Fruit fly (Drosophila melanogaster) whole organism, embryonic: ENCODE measurements around the gene CG31278.
A peak's percentile ranks its signal among the peaks of the same experiment; 100 is the strongest.

Source experiments
- ATbp ChIP-seq: fragments of 200-800 bp; sonication (Bioruptor generic); optimal IDR thresholded peaks from 2 replicates; lab custom pipeline; 2017; ENCODE audit warnings: missing biosample characterization, mild to moderate bottlenecking, missing genetic modification characterization, missing genetic modification reagents
- Ada2b ChIP-seq: fragments of 200-800 bp; sonication (Bioruptor generic); IDR thresholded peaks from 2 replicates; pipeline ENCODE4 v1.3.6; 2022; ENCODE audit warnings: missing biosample characterization, missing genetic modification characterization
- CG10209 ChIP-seq: fragments of 200-800 bp; sonication (Bioruptor generic); optimal IDR thresholded peaks from 3 replicates; lab custom pipeline; 2017; ENCODE audit warnings: missing biosample characterization, mild to moderate bottlenecking, missing genetic modification characterization, missing genetic modification reagents
- CG10321 ChIP-seq: fragments of 200-800 bp; sonication (Bioruptor generic); IDR thresholded peaks from 2 replicates; pipeline ENCODE4 v1.3.6; 2022; ENCODE audit warnings: missing biosample characterization, missing genetic modification characterization
- CG10366 ChIP-seq: fragments of 200-800 bp; sonication (Bioruptor generic); IDR thresholded peaks from 2 replicates; pipeline ENCODE4 v1.3.6; 2022; ENCODE audit warnings: missing biosample characterization, missing genetic modification characterization
- CG13624 ChIP-seq: fragments of 200-800 bp; sonication (Bioruptor generic); optimal IDR thresholded peaks from 2 replicates; lab custom pipeline; 2016; ENCODE audit warnings: missing biosample characterization, missing genetic modification characterization
- CG15269 ChIP-seq: fragments of 200-800 bp; sonication (Bioruptor generic); optimal IDR thresholded peaks from 2 replicates; lab custom pipeline; 2018; ENCODE audit warnings: missing biosample characterization, mild to moderate bottlenecking, missing genetic modification characterization, moderate library complexity
- CG17328 ChIP-seq: fragments of 200-800 bp; sonication (Bioruptor generic); IDR thresholded peaks from 2 replicates; pipeline ENCODE4 v1.3.6; 2022; ENCODE audit warnings: missing biosample characterization, missing genetic modification characterization
- CG2120 ChIP-seq: fragments of 200-800 bp; sonication (Bioruptor generic); optimal IDR thresholded peaks from 3 replicates; lab custom pipeline; 2016; ENCODE audit warnings: missing biosample characterization, missing genetic modification characterization
- CG2712 ChIP-seq: fragments of 200-800 bp; optimal IDR thresholded peaks from 3 replicates; lab custom pipeline; 2019; ENCODE audit warnings: missing biosample characterization, mild to moderate bottlenecking, missing genetic modification characterization, moderate library complexity
- CG30403 ChIP-seq: fragments of 200-800 bp; sonication (Bioruptor generic); optimal IDR thresholded peaks from 3 replicates; lab custom pipeline; 2016; ENCODE audit warnings: missing biosample characterization, missing genetic modification characterization
- CG43689 ChIP-seq: fragments of 200-800 bp; sonication (Bioruptor generic); IDR thresholded peaks from 2 replicates; pipeline ENCODE4 v1.3.6; 2022; ENCODE audit warnings: missing biosample characterization, missing genetic modification characterization
- CG4820 ChIP-seq: fragments of 200-800 bp; sonication (Bioruptor generic); optimal IDR thresholded peaks from 3 replicates; lab custom pipeline; 2016; ENCODE audit warnings: missing biosample characterization, missing genetic modification characterization
- CG8359 ChIP-seq: fragments of 200-800 bp; sonication (Bioruptor generic); optimal IDR thresholded peaks from 2 replicates; lab custom pipeline; 2017; ENCODE audit warnings: missing biosample characterization, mild to moderate bottlenecking, missing genetic modification characterization, borderline replicate concordance
- CG8924 ChIP-seq: fragments of 200-800 bp; optimal IDR thresholded peaks from 3 replicates; lab custom pipeline; 2019; ENCODE audit warnings: missing biosample characterization, mild to moderate bottlenecking, missing genetic modification characterization, moderate library complexity
- Dbx ChIP-seq: fragments of 200-800 bp; sonication (Bioruptor generic); IDR thresholded peaks from 3 replicates; pipeline ENCODE4 v1.3.6; 2022; ENCODE audit warnings: missing biosample characterization, missing genetic modification characterization
- Dp ChIP-seq: fragments of 200-800 bp; sonication (Bioruptor generic); optimal IDR thresholded peaks from 2 replicates; lab custom pipeline; 2018; ENCODE audit warnings: missing biosample characterization, mild to moderate bottlenecking, missing genetic modification characterization, moderate library complexity
- Dref ChIP-seq: fragments of 200-800 bp; sonication (Bioruptor generic); IDR thresholded peaks from 2 replicates; pipeline ENCODE4 v1.3.6; 2022; ENCODE audit warnings: missing biosample characterization, missing genetic modification characterization
- Fer1 ChIP-seq: fragments of 200-800 bp; sonication (Bioruptor generic); optimal IDR thresholded peaks from 2 replicates; lab custom pipeline; 2017; ENCODE audit warnings: missing biosample characterization, mild to moderate bottlenecking, missing genetic modification characterization
- Hmr ChIP-seq: fragments of 200-800 bp; sonication (Bioruptor generic); optimal IDR thresholded peaks from 3 replicates; lab custom pipeline; 2017; ENCODE audit warnings: mild to moderate bottlenecking, missing biosample characterization, missing genetic modification reagents, missing genetic modification characterization
- Hr51 ChIP-seq, 2 experiments: fragments of 200-800 bp; sonication (Bioruptor generic); optimal IDR thresholded peaks; 2 replicates in 1 of 2; 3 replicates in 1 of 2; lab custom pipeline; 2016 to 2018; ENCODE audit warnings: missing biosample characterization in 2 of 2, missing genetic modification characterization in 2 of 2, mild to moderate bottlenecking in 1 of 2, moderate library complexity in 1 of 2
- Hr78 ChIP-seq, 2 experiments: fragments of 200-800 bp in 1 of 2; fragments of >200 bp in 1 of 2; sonication (Bioruptor generic) in 1 of 2; optimal IDR thresholded peaks; 2 replicates each; lab custom pipeline; 2017 to 2019; ENCODE audit warnings: missing biosample characterization in 2 of 2, missing genetic modification characterization in 2 of 2, mild to moderate bottlenecking in 1 of 2, moderate library complexity in 1 of 2
- Mad ChIP-seq: fragments of 200-800 bp; sonication (Bioruptor generic); optimal IDR thresholded peaks from 2 replicates; lab custom pipeline; 2016; ENCODE audit warnings: missing biosample characterization, missing genetic modification characterization
- Med ChIP-seq: fragments of 200-800 bp; sonication (Bioruptor generic); peaks from one replicate; lab custom pipeline; 2016; ENCODE audit warnings: missing biosample characterization, missing genetic modification characterization, mild to moderate bottlenecking, inconsistent platforms, moderate library complexity
- Meics ChIP-seq: fragments of 200-800 bp; sonication (Bioruptor generic); optimal IDR thresholded peaks from 2 replicates; lab custom pipeline; 2017; ENCODE audit warnings: missing biosample characterization, mild to moderate bottlenecking, missing genetic modification characterization
- Oli ChIP-seq: fragments of 200-800 bp; sonication (Bioruptor generic); optimal IDR thresholded peaks from 2 replicates; lab custom pipeline; 2018; ENCODE audit warnings: missing biosample characterization, mild to moderate bottlenecking, missing genetic modification characterization, moderate library complexity
- Pdp1 ChIP-seq, 2 experiments: fragments of 200-800 bp; sonication (Bioruptor generic); optimal IDR thresholded peaks; 3 replicates each; lab custom pipeline; 2016; ENCODE audit warnings: missing biosample characterization in 2 of 2, missing genetic modification characterization in 2 of 2, mild to moderate bottlenecking in 1 of 2, moderate library complexity in 1 of 2
- Ptx1 ChIP-seq: fragments of 200-800 bp; sonication (Bioruptor generic); IDR thresholded peaks from 2 replicates; pipeline ENCODE4 v1.3.6; 2022; ENCODE audit warnings: missing biosample characterization, missing genetic modification characterization
- Sox102F ChIP-seq: fragments of 200-800 bp; sonication (Bioruptor generic); optimal IDR thresholded peaks from 2 replicates; lab custom pipeline; 2018; ENCODE audit warnings: missing biosample characterization, mild to moderate bottlenecking, missing genetic modification characterization, moderate library complexity
- Xbp1 ChIP-seq: fragments of 200-800 bp; sonication (Bioruptor generic); optimal IDR thresholded peaks from 3 replicates; lab custom pipeline; 2016; ENCODE audit warnings: missing biosample characterization, mild to moderate bottlenecking, missing genetic modification characterization
- ab ChIP-seq: fragments of 200-800 bp; sonication (Bioruptor generic); optimal IDR thresholded peaks from 2 replicates; lab custom pipeline; 2016; ENCODE audit warnings: missing biosample characterization, missing genetic modification characterization
- chn ChIP-seq: fragments of 200-800 bp; sonication (Bioruptor generic); optimal IDR thresholded peaks from 2 replicates; lab custom pipeline; 2016; ENCODE audit warnings: missing biosample characterization, missing genetic modification characterization
- ci ChIP-seq: fragments of 200-800 bp; sonication (Bioruptor generic); IDR thresholded peaks from 3 replicates; pipeline ENCODE4 v1.3.6; 2022; ENCODE audit warnings: missing biosample characterization, missing genetic modification characterization
- esg ChIP-seq: fragments of 200-800 bp; sonication (Bioruptor generic); conservative IDR thresholded peaks from 2 replicates; pipeline ENCODE4 v1.3.6; 2022; ENCODE audit warnings: missing biosample characterization, missing genetic modification characterization
- eve ChIP-seq, 2 experiments: fragments of >200 bp; optimal IDR thresholded peaks; 2 replicates each; lab custom pipeline; 2017; ENCODE audit warnings: missing biosample characterization in 2 of 2, missing genetic modification characterization in 2 of 2
- gem ChIP-seq: fragments of 200-800 bp; sonication (Bioruptor generic); optimal IDR thresholded peaks from 2 replicates; lab custom pipeline; 2019; ENCODE audit warnings: missing biosample characterization, mild to moderate bottlenecking, missing genetic modification characterization, moderate library complexity
- grau ChIP-seq: fragments of 200-800 bp; optimal IDR thresholded peaks from 3 replicates; lab custom pipeline; 2019; ENCODE audit warnings: missing biosample characterization, mild to moderate bottlenecking, missing genetic modification characterization, moderate library complexity
- lilli ChIP-seq: fragments of 200-800 bp; sonication (Bioruptor generic); optimal IDR thresholded peaks from 3 replicates; lab custom pipeline; 2016; ENCODE audit warnings: missing biosample characterization, missing genetic modification characterization
- lmd ChIP-seq: fragments of 200-800 bp; sonication (Bioruptor generic); IDR thresholded peaks from 2 replicates; pipeline ENCODE4 v1.3.6; 2022; ENCODE audit warnings: missing biosample characterization, missing genetic modification characterization
- nau ChIP-seq: fragments of 200-800 bp; sonication (Bioruptor generic); optimal IDR thresholded peaks from 3 replicates; lab custom pipeline; 2017; ENCODE audit warnings: missing biosample characterization, mild to moderate bottlenecking, missing genetic modification characterization, missing genetic modification reagents
- rib ChIP-seq: fragments of 200-800 bp; sonication (Bioruptor generic); IDR thresholded peaks from 2 replicates; pipeline ENCODE4 v1.3.6; 2022; ENCODE audit warnings: missing biosample characterization, missing genetic modification characterization
- row ChIP-seq: fragments of 200-800 bp; sonication (Bioruptor generic); IDR thresholded peaks from 3 replicates; pipeline ENCODE4 v1.3.6; 2022; ENCODE audit warnings: missing biosample characterization, missing genetic modification characterization
- seq ChIP-seq: fragments of 200-800 bp; sonication (Bioruptor generic); IDR thresholded peaks from 2 replicates; pipeline ENCODE4 v1.3.6; 2022; ENCODE audit warnings: missing biosample characterization, missing genetic modification characterization
- slbo ChIP-seq: fragments of 200-800 bp; sonication (Bioruptor generic); IDR thresholded peaks from 2 replicates; pipeline ENCODE4 v1.3.6; 2022; ENCODE audit warnings: missing biosample characterization, missing genetic modification characterization
- sug ChIP-seq: fragments of 200-800 bp; optimal IDR thresholded peaks from 2 replicates; lab custom pipeline; 2019; ENCODE audit warnings: missing biosample characterization, mild to moderate bottlenecking, missing genetic modification characterization, moderate library complexity
- unpg ChIP-seq: fragments of 200-800 bp; sonication (Bioruptor generic); optimal IDR thresholded peaks from 3 replicates; lab custom pipeline; 2018; ENCODE audit warnings: missing biosample characterization, mild to moderate bottlenecking, missing genetic modification characterization, moderate library complexity
- vvl ChIP-seq: fragments of 200-800 bp; sonication (Bioruptor generic); IDR thresholded peaks from 2 replicates; pipeline ENCODE4 v1.3.6; 2022; ENCODE audit warnings: missing biosample characterization, missing genetic modification characterization
- z ChIP-seq: fragments of 200-800 bp; sonication (Bioruptor generic); IDR thresholded peaks from 3 replicates; pipeline ENCODE4 v1.3.6; 2022; ENCODE audit warnings: missing biosample characterization, missing genetic modification characterization
- zen ChIP-seq: fragments of 200-800 bp; sonication (Bioruptor generic); optimal IDR thresholded peaks from 3 replicates; lab custom pipeline; 2018; ENCODE audit warnings: missing biosample characterization, mild to moderate bottlenecking, missing genetic modification characterization, moderate library complexity

CG31278 gene

dm6 chr3R:10678935-10679565, 29.1 kb downstream of the CG31278 start:
- peak; percentile 13 for TF ChIP-seq sug
- 0 out of 2 replicates have a peak, but pooled peaks have one; percentile 37 for TF ChIP-seq seq
- TF ChIP-seq lmd (GFP tag; lab: Robert Waterston, UW) = 0 out of 2 replicates have a peak, but pooled peaks have one; percentile 10
- no peak for TF ChIP-seq z (GFP tag; lab: Robert Waterston, UW)
- TF ChIP-seq Ptx1 = peak; percentile 25; the same call in 1 of the 2 replicates
- no peak for TF ChIP-seq Mad (GFP tag; lab: Kevin White, UChicago)
- TF ChIP-seq nau (GFP tag; lab: Kevin White, UChicago) = no peak
- TF ChIP-seq row (GFP tag; lab: Robert Waterston, UW) = peak; percentile 56
- TF ChIP-seq Xbp1 (GFP tag; lab: Kevin White, UChicago) = peak; percentile 25
- TF ChIP-seq ATbp (GFP tag; lab: Kevin White, UChicago) = peak; percentile 17
- TF ChIP-seq Hr51 (GFP tag; optimal IDR thresholded peaks at IDR 0.05; lab: Kevin White, UChicago) = peak in 1 of 2 experiments; percentile 33
- TF ChIP-seq CG2120 = peak; percentile 31
- peak; percentile 27 for TF ChIP-seq Sox102F (GFP tag; lab: Kevin White, UChicago)
- no peak for TF ChIP-seq chn (GFP tag; lab: Kevin White, UChicago)
- 0 out of 3 replicates have a peak, but pooled peaks have one; percentile 26 for TF ChIP-seq ci
- no peak for TF ChIP-seq ab
- TF ChIP-seq CG8924 = peak; percentile 21
- TF ChIP-seq CG43689 (GFP tag; lab: Robert Waterston, UW) = 0 out of 2 replicates have a peak, but pooled peaks have one; percentile 7
- TF ChIP-seq Ada2b (GFP tag; lab: Robert Waterston, UW) = peak; percentile 38; the same call in 1 of the 2 replicates
- TF ChIP-seq Oli = peak; percentile 22
- TF ChIP-seq Dref (GFP tag; lab: Robert Waterston, UW) = no peak
- peak; percentile 3 for TF ChIP-seq CG10209 (GFP tag; lab: Kevin White, UChicago)
- TF ChIP-seq gem (tag; lab: Kevin White, UChicago) = peak; percentile 51
- TF ChIP-seq CG2712 (tag; lab: Kevin White, UChicago) = peak; percentile 22
- peak; percentile 24 for TF ChIP-seq CG15269 (tag; lab: Kevin White, UChicago)
- TF ChIP-seq slbo (GFP tag; lab: Robert Waterston, UW) = peak; percentile 44
- no peak for TF ChIP-seq zen (tag; lab: Kevin White, UChicago)
- TF ChIP-seq vvl (GFP tag; lab: Robert Waterston, UW) = 0 out of 2 replicates have a peak, but pooled peaks have one; percentile 6
- no peak for TF ChIP-seq Dp
- TF ChIP-seq Meics (GFP tag; lab: Kevin White, UChicago) = peak; percentile 9
- TF ChIP-seq unpg (GFP tag; lab: Kevin White, UChicago) = peak; percentile 37
- TF ChIP-seq lilli = peak; percentile 5
- TF ChIP-seq CG4820 = no peak
- no peak for TF ChIP-seq CG10321 (GFP tag; lab: Robert Waterston, UW)
- TF ChIP-seq eve (GFP tag; optimal IDR thresholded peaks at IDR 0.05; lab: Kevin White, UChicago) = peak in 1 of 2 experiments; percentile 51
- no peak for TF ChIP-seq CG8359 (GFP tag; lab: Kevin White, UChicago)
- no peak for TF ChIP-seq Fer1 (GFP tag; lab: Kevin White, UChicago)
- TF ChIP-seq CG13624 = no peak
- peak; percentile 27 for TF ChIP-seq grau
- peak; percentile 30; the same call in 1 of the 2 replicates for TF ChIP-seq CG10366 (GFP tag; lab: Robert Waterston, UW)
- 0 out of 2 replicates have a peak, but pooled peaks have one; percentile 7 for TF ChIP-seq esg (GFP tag; lab: Robert Waterston, UW)
- TF ChIP-seq Med (GFP tag; lab: Kevin White, UChicago) = peak; percentile 57
- no peak for TF ChIP-seq rib
- TF ChIP-seq Dbx (GFP tag; lab: Robert Waterston, UW) = 0 out of 3 replicates have a peak, but pooled peaks have one; percentile 27
- peak in 1 of 2 experiments; percentile 3 for TF ChIP-seq Hr78 (GFP tag; optimal IDR thresholded peaks at IDR 0.05; lab: Kevin White, UChicago)
- TF ChIP-seq CG17328 (GFP tag; lab: Robert Waterston, UW) = peak; percentile 55
- TF ChIP-seq CG30403 (GFP tag; lab: Kevin White, UChicago) = peak; percentile 12
- TF ChIP-seq Pdp1 (GFP tag; optimal IDR thresholded peaks at IDR 0.05; lab: Kevin White, UChicago) = peak in 1 of 2 experiments; percentile 67
- no peak for TF ChIP-seq Hmr (GFP tag; lab: Kevin White, UChicago)
